Fruit fly (Drosophila melanogaster) whole organism, pupa: ENCODE data around the gene CG17660.

Experiments
- CG12605 ChIP-seq: fragments of 200-800 bp; sonication (Bioruptor generic); IDR thresholded peaks from 2 replicates; pipeline ENCODE4 v1.3.6; 2022; ENCODE audit warnings: missing biosample characterization, missing genetic modification characterization
- CG13204 ChIP-seq: fragments of 200-800 bp; sonication (Bioruptor generic); optimal IDR thresholded peaks from 2 replicates; lab custom pipeline; 2018; ENCODE audit warnings: missing biosample characterization, mild to moderate bottlenecking, missing genetic modification characterization, moderate library complexity
- CG14655 ChIP-seq: fragments of 200-800 bp; sonication (Bioruptor generic); optimal IDR thresholded peaks from 3 replicates; lab custom pipeline; 2017; ENCODE audit warnings: mild to moderate bottlenecking, missing biosample characterization, missing genetic modification reagents, missing genetic modification characterization
- CG17806 ChIP-seq: fragments of 200-800 bp; sonication (Bioruptor generic); optimal IDR thresholded peaks from 2 replicates; lab custom pipeline; 2018; ENCODE audit warnings: missing biosample characterization, mild to moderate bottlenecking, missing genetic modification characterization, moderate library complexity
- CG32121 ChIP-seq: fragments of 200-800 bp; sonication (Bioruptor generic); IDR thresholded peaks from 2 replicates; pipeline ENCODE4 v1.3.6; 2022; ENCODE audit warnings: missing biosample characterization, missing genetic modification characterization
- CG34367 ChIP-seq: fragments of 200-800 bp; sonication (Bioruptor generic); optimal IDR thresholded peaks from 2 replicates; lab custom pipeline; 2018; ENCODE audit warnings: missing biosample characterization, mild to moderate bottlenecking, missing genetic modification characterization
- CG4496 ChIP-seq: fragments of 200-800 bp; sonication (Bioruptor generic); IDR thresholded peaks from 3 replicates; pipeline ENCODE4 v1.3.6; 2022; ENCODE audit warnings: missing biosample characterization, missing genetic modification characterization
- CG8301 ChIP-seq: fragments of 200-800 bp; sonication (Bioruptor generic); optimal IDR thresholded peaks from 2 replicates; lab custom pipeline; 2018; ENCODE audit warnings: missing biosample characterization, mild to moderate bottlenecking, missing genetic modification characterization
- D1 ChIP-seq: fragments of 200-800 bp; sonication (Bioruptor generic); optimal IDR thresholded peaks from 2 replicates; lab custom pipeline; 2018; ENCODE audit warnings: missing biosample characterization, mild to moderate bottlenecking, missing genetic modification characterization, moderate library complexity
- EcR ChIP-seq: fragments of 200-800 bp; sonication (Bioruptor generic); optimal IDR thresholded peaks from 3 replicates; lab custom pipeline; 2019; ENCODE audit warnings: missing biosample characterization, missing genetic modification characterization, mild to moderate bottlenecking, moderate library complexity, missing genetic modification reagents
- Ets98B ChIP-seq: fragments of 200-800 bp; sonication (Bioruptor generic); IDR thresholded peaks from 2 replicates; pipeline ENCODE4 v1.3.6; 2022; ENCODE audit warnings: missing biosample characterization, missing genetic modification characterization
- Pif1A ChIP-seq: fragments of 200-800 bp; sonication (Bioruptor generic); optimal IDR thresholded peaks from 3 replicates; lab custom pipeline; 2016; ENCODE audit warnings: missing biosample characterization, missing genetic modification characterization
- Pif1B ChIP-seq: fragments of 200-800 bp; sonication (Bioruptor generic); optimal IDR thresholded peaks from 3 replicates; lab custom pipeline; 2016; ENCODE audit warnings: missing biosample characterization, missing genetic modification characterization
- rn ChIP-seq: fragments of 200-800 bp; sonication (Bioruptor generic); IDR thresholded peaks from 2 replicates; pipeline ENCODE4 v1.3.6; 2022; ENCODE audit warnings: missing biosample characterization, missing genetic modification characterization

DNA sequence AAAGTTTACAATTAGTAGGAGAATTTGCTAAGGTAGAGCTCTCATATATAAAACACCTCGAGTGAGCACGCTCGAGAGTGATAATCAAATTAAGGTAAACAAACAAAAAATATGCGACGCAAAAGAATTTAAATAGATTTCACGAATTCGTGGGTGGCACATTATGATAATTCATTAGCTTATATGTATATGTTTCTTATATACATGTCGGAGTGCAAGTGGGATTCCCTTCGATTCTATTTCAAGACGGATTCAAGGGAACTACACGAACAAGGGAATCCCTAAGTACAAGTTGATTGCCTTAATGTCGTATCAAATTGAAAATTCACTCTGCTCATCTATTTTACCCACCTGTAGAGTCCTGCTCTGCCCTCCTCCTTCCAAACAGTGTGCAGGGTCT is 7.0 kb upstream of the CG17660 start:
- no peak for TF ChIP-seq CG4496 (GFP tag; lab: Robert Waterston, UW)
- no peak for TF ChIP-seq CG34367
- no peak for TF ChIP-seq Pif1A (GFP tag; lab: Kevin White, UChicago)
- TF ChIP-seq CG13204: no peak
- TF ChIP-seq EcR (GFP tag; lab: Kevin White, UChicago): no peak
- TF ChIP-seq Ets98B (GFP tag; lab: Robert Waterston, UW): no peak
- no peak for TF ChIP-seq CG12605
- TF ChIP-seq CG14655 (GFP tag; lab: Kevin White, UChicago): no peak
- TF ChIP-seq CG32121 (GFP tag; lab: Robert Waterston, UW): no peak
- TF ChIP-seq rn (GFP tag; lab: Robert Waterston, UW): no peak
- TF ChIP-seq CG8301 (tag; lab: Kevin White, UChicago): no peak
- no peak for TF ChIP-seq Pif1B
- TF ChIP-seq CG17806 (tag; lab: Kevin White, UChicago): no peak
- TF ChIP-seq D1 (tag; lab: Kevin White, UChicago): no peak
